Fruit fly (Drosophila melanogaster): ENCODE measurements around the gene CG6149.

CG6149 gene

DNA sequence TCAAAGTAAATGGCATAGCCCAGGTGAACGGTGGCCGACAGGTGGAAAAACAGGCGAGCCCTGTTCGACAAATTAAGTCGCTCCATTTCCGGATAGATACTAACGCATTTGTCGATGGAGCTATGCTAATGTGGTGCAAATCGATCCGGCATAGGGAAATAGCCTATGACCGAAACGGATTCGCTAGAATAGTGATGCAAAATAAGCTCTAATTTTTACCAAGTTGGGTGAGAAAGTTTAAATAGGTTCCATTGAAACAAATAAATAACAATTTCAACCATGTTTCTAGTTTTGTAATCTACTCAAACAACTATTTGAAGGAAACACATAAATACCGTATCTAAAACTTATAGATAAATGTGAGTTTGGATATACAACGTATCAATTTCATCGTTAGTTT, at the start of gene CG6149:
TSS of gene CG6149 (minus strand) at position 101 of the 400 bp plus-strand sequence.
- TF ChIP-seq CG34406 (GFP tag; optimal IDR thresholded peaks at IDR 0.05) (no peak), vri (GFP tag; optimal IDR thresholded peaks at IDR 0.05) (no peak), net (GFP tag; optimal IDR thresholded peaks at IDR 0.05) (no peak), CG6163 (GFP tag; IDR thresholded peaks at IDR 0.05) (no peak), fd85E (GFP tag; optimal IDR thresholded peaks at IDR 0.05) (no peak), fd59A (GFP tag; optimal IDR thresholded peaks at IDR 0.05) (no peak), salr (GFP tag; optimal IDR thresholded peaks at IDR 0.05) (no peak), acj6 (GFP tag; optimal IDR thresholded peaks at IDR 0.05) (no peak), Eip78C (GFP tag) (no peak), CG16779 (tag; optimal IDR thresholded peaks at IDR 0.05) (no peak)

DNA sequence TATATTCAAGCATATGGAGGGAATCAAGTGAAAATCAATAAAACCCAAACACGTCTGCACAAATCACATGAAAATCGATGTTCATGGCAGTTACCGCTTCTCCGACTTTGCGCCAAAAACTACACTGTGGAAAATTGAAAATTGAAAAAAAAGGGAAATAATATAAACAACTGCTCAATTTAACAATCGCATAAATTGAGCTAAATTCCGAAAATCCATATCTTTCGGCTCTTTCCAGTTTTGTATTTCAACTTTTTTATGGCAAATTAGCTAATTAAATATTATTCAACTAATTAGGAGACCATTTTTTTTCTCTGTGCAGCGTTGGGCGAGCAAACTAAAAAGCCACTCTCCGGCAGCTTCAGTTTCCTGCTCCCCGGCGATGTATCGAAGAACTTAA, 49.2 kb upstream of the CG6149 start:
- TF ChIP-seq esn (GFP tag; optimal IDR thresholded peaks at IDR 0.05) (no peak), Met (GFP tag; optimal IDR thresholded peaks at IDR 0.05) (no peak), Eip75B (GFP tag; optimal IDR thresholded peaks at IDR 0.05) (no peak), CG7368 (GFP tag; optimal IDR thresholded peaks at IDR 0.05) (no peak), eg (GFP tag; IDR thresholded peaks at IDR 0.05) (0 out of 3 replicates have a peak, but pooled peaks have one; percentile 12), CG6854 (GFP tag; optimal IDR thresholded peaks at IDR 0.05) (no peak), Eip78C (GFP tag) (peak; percentile 81), fkh (GFP tag; optimal IDR thresholded peaks at IDR 0.05) (no peak), salr (GFP tag; optimal IDR thresholded peaks at IDR 0.05) (no peak), cyc (GFP tag; optimal IDR thresholded peaks at IDR 0.05) (no peak), Lpt (GFP tag; optimal IDR thresholded peaks at IDR 0.05) (no peak), Blimp-1 (GFP tag; optimal IDR thresholded peaks at IDR 0.05) (no peak), OdsH (GFP tag; optimal IDR thresholded peaks at IDR 0.05) (no peak), achi (GFP tag; optimal IDR thresholded peaks at IDR 0.05) (peak; percentile 6), CG3032 (tag; optimal IDR thresholded peaks at IDR 0.05) (no peak), Sox15 (GFP tag; optimal IDR thresholded peaks at IDR 0.05) (no peak), Hr38 (GFP tag; optimal IDR thresholded peaks at IDR 0.05) (no peak), Hr4 (GFP tag; optimal IDR thresholded peaks at IDR 0.05) (no peak), fd85E (GFP tag; optimal IDR thresholded peaks at IDR 0.05) (no peak), vri (GFP tag; optimal IDR thresholded peaks at IDR 0.05) (no peak), CG8319 (GFP tag; optimal IDR thresholded peaks at IDR 0.05) (no peak), Ets96B (tag; optimal IDR thresholded peaks at IDR 0.05) (peak; percentile 3), Eip93F (GFP tag; optimal IDR thresholded peaks at IDR 0.05) (no peak), acj6 (GFP tag; optimal IDR thresholded peaks at IDR 0.05) (no peak), CG3919 (GFP tag; optimal IDR thresholded peaks at IDR 0.05) (peak; percentile 25), CG32006 (GFP tag; optimal IDR thresholded peaks at IDR 0.05) (peak; percentile 19), CG1621 (tag; optimal IDR thresholded peaks at IDR 0.05) (no peak), Sox14 (GFP tag; optimal IDR thresholded peaks at IDR 0.05) (no peak), fd59A (GFP tag; optimal IDR thresholded peaks at IDR 0.05) (no peak), dsx (GFP tag; optimal IDR thresholded peaks at IDR 0.05; ENCODE audit: poor library complexity, severe bottlenecking) (no peak), CG9139 (GFP tag; optimal IDR thresholded peaks at IDR 0.05) (no peak), Ets21C (GFP tag; optimal IDR thresholded peaks at IDR 0.05) (no peak), CG6276 (GFP tag; optimal IDR thresholded peaks at IDR 0.05) (no peak), lz (GFP tag; optimal IDR thresholded peaks at IDR 0.05) (no peak), CG16779 (tag; optimal IDR thresholded peaks at IDR 0.05) (no peak), CG4318 (GFP tag; optimal IDR thresholded peaks at IDR 0.05) (no peak), CG10669 (GFP tag; optimal IDR thresholded peaks at IDR 0.05) (no peak), dac (GFP tag; optimal IDR thresholded peaks at IDR 0.05) (no peak), CG11294 (GFP tag; IDR thresholded peaks at IDR 0.05) (no peak), Gug (GFP tag; IDR thresholded peaks at IDR 0.05) (no peak), net (GFP tag; optimal IDR thresholded peaks at IDR 0.05) (no peak), ss (GFP tag; optimal IDR thresholded peaks at IDR 0.05) (no peak), Smox (GFP tag; optimal IDR thresholded peaks at IDR 0.05) (no peak), CG6163 (GFP tag; IDR thresholded peaks at IDR 0.05) (no peak), svp (GFP tag) (no peak), CG31627 (GFP tag; optimal IDR thresholded peaks at IDR 0.05) (no peak), Hr39 (GFP tag; optimal IDR thresholded peaks at IDR 0.05) (no peak), CG34406 (GFP tag; optimal IDR thresholded peaks at IDR 0.05) (no peak), pdm3 (GFP tag; optimal IDR thresholded peaks at IDR 0.05) (no peak)

Measured in whole organism, prepupa.